Fruit fly (Drosophila melanogaster) Kc167 (cell line): ENCODE results near the gene CG3592.

Experiments used
- Myc ChIP-seq: fragments of >200 bp; optimal IDR thresholded peaks from 2 replicates; lab custom pipeline; 2017; ENCODE audit warnings: missing external identifiers
- Sin3A ChIP-seq: fragments of >200 bp; optimal IDR thresholded peaks from 2 replicates; lab custom pipeline; 2018; ENCODE audit warnings: missing external identifiers
- h ChIP-seq: fragments of >200 bp; optimal IDR thresholded peaks from 3 replicates; lab custom pipeline; 2018; ENCODE audit warnings: missing external identifiers
- insv ChIP-seq: fragments of >200 bp; optimal IDR thresholded peaks from 3 replicates; lab custom pipeline; 2018; ENCODE audit warnings: missing external identifiers
- psq ChIP-seq: fragments of >200 bp; optimal IDR thresholded peaks from 2 replicates; lab custom pipeline; 2017; ENCODE audit warnings: missing external identifiers
- ttk ChIP-seq: sonication (Bioruptor generic); optimal IDR thresholded peaks from 2 replicates; lab custom pipeline; 2017; ENCODE audit warnings: missing external identifiers

- TF ChIP-seq psq (no peak), Sin3A (lab: Kevin White, UChicago) (no peak), insv (no peak), ttk (lab: Kevin White, UChicago) (no peak), Myc (no peak), h (lab: Kevin White, UChicago) (no peak)
These were observed 21.7 kb downstream of the CG3592 start for dm6 chrX:2956641-2957040.
